Fruit fly (Drosophila melanogaster): ENCODE measurements around the gene unc80.

dm6 chr3R:27621861-27622260 lies 40.4 kb upstream of the unc80 start:
- TF ChIP-seq EcR (GFP tag; optimal IDR thresholded peaks at IDR 0.05) (no peak), CG8478 (optimal IDR thresholded peaks at IDR 0.05) (no peak), psq (optimal IDR thresholded peaks at IDR 0.05) (no peak), usp (GFP tag; optimal IDR thresholded peaks at IDR 0.05) (no peak)
